Worm (Caenorhabditis elegans) whole organism, L3 larva: ENCODE measurements around the gene Y81G3A.6.

ENCODE experiments used
- ceh-16 ChIP-seq: sonication (generic microtip); optimal IDR thresholded peaks from 2 replicates; lab custom pipeline; 2017; ENCODE audit warnings: missing biosample characterization, missing genetic modification characterization
- ceh-28 ChIP-seq: fragments of 150-350 bp; optimal IDR thresholded peaks from 2 replicates; lab custom pipeline; 2014; ENCODE audit warnings: missing biosample characterization, missing genetic modification reagents, missing genetic modification characterization
- eor-1 ChIP-seq, 2 experiments: fragments of 150-350 bp; optimal IDR thresholded peaks; 2 replicates each; lab custom pipeline; 2014 to 2018; ENCODE audit warnings: missing biosample characterization in 2 of 2, missing genetic modification characterization in 2 of 2
- fkh-10 ChIP-seq: sonication (generic microtip); optimal IDR thresholded peaks from 2 replicates; lab custom pipeline; 2017; ENCODE audit warnings: missing biosample characterization, missing genetic modification reagents, missing genetic modification characterization
- lin-15B ChIP-seq: fragments of 150-350 bp; optimal IDR thresholded peaks from 2 replicates; lab custom pipeline; 2014; ENCODE audit warnings: missing biosample characterization, missing genetic modification characterization
- nhr-23 ChIP-seq: fragments of 150-350 bp; optimal IDR thresholded peaks from 2 replicates; lab custom pipeline; 2014; ENCODE audit warnings: missing biosample characterization, missing genetic modification reagents, missing genetic modification characterization
- nhr-237 ChIP-seq: fragments of 150-350 bp; optimal IDR thresholded peaks from 2 replicates; lab custom pipeline; 2014; ENCODE audit warnings: missing biosample characterization, missing genetic modification characterization
- skn-1 ChIP-seq: fragments of 150-350 bp; optimal IDR thresholded peaks from 2 replicates; lab custom pipeline; 2014; ENCODE audit warnings: missing biosample characterization, missing genetic modification characterization
- snpc-4 ChIP-seq: fragments of 150-350 bp; optimal IDR thresholded peaks from 2 replicates; lab custom pipeline; 2014; ENCODE audit warnings: missing biosample characterization, missing genetic modification characterization
- tbx-2 ChIP-seq: sonication (generic microtip); optimal IDR thresholded peaks from 2 replicates; lab custom pipeline; 2016; ENCODE audit warnings: mild to moderate bottlenecking, missing genetic modification characterization, missing compliant biosample characterization
- unc-62 ChIP-seq: fragments of 150-350 bp; sonication (generic microtip); optimal IDR thresholded peaks from 4 replicates; lab custom pipeline; 2014; ENCODE audit warnings: missing biosample characterization, missing genetic modification reagents, missing genetic modification characterization

- TF ChIP-seq eor-1 (tag; optimal IDR thresholded peaks at IDR 0.05; lab: Kevin White, UChicago) (no peak), tbx-2 (tag; lab: Kevin White, UChicago) (no peak), fkh-10 (GFP tag; lab: Kevin White, UChicago) (no peak), lin-15B (tag; lab: Kevin White, UChicago) (no peak), skn-1 (tag; lab: Kevin White, UChicago) (no peak), ceh-28 (no peak), snpc-4 (no peak), unc-62 (no peak), nhr-23 (tag; lab: Kevin White, UChicago) (no peak), nhr-237 (tag; lab: Kevin White, UChicago) (no peak), ceh-16 (tag; lab: Kevin White, UChicago) (no peak)
Measured at ce11 chrII:13065251-13065650, 17.1 kb downstream of the Y81G3A.6 start.
